Worm (Caenorhabditis elegans): ENCODE measurements around the gene fbxb-10.

- no peak for TF ChIP-seq ztf-29 (GFP tag; IDR thresholded peaks at IDR 0.05)
- no peak for TF ChIP-seq cog-1 (tag; optimal IDR thresholded peaks at IDR 0.05)
- no peak for TF ChIP-seq flt-1 (GFP tag; IDR thresholded peaks at IDR 0.05)
- TF ChIP-seq ztf-23 (GFP tag; IDR thresholded peaks at IDR 0.05) = no peak
- no peak for TF ChIP-seq klf-2 (GFP tag; conservative IDR thresholded peaks at IDR 0.05)
- no peak for TF ChIP-seq med-1 (GFP tag; optimal IDR thresholded peaks at IDR 0.05; ENCODE audit: insufficient read depth)
These were observed 12.0 kb upstream of the fbxb-10 start, which contains the start of gene math-40 for ce11 chrII:1830182-1830682.
